Fruit fly (Drosophila melanogaster) whole organism, embryonic: Measurements from ENCODE around the gene cav.

Experiments used
- B-H1 ChIP-seq: fragments of 200-800 bp; sonication (Bioruptor generic); IDR thresholded peaks from 3 replicates; pipeline ENCODE4 v1.3.6; 2022; ENCODE audit warnings: missing biosample characterization, missing genetic modification characterization
- CG1024 ChIP-seq: fragments of 200-800 bp; sonication (Bioruptor generic); IDR thresholded peaks from 2 replicates; pipeline ENCODE4 v1.3.6; 2022; ENCODE audit warnings: missing biosample characterization, missing genetic modification characterization
- CG10366 ChIP-seq: fragments of 200-800 bp; sonication (Bioruptor generic); IDR thresholded peaks from 2 replicates; pipeline ENCODE4 v1.3.6; 2022; ENCODE audit warnings: missing biosample characterization, missing genetic modification characterization
- CG12299 ChIP-seq: fragments of 200-800 bp; sonication (Bioruptor generic); optimal IDR thresholded peaks from 2 replicates; lab custom pipeline; 2018; ENCODE audit warnings: missing biosample characterization, mild to moderate bottlenecking, missing genetic modification characterization
- CG12744 ChIP-seq: fragments of 200-800 bp; sonication (Bioruptor generic); optimal IDR thresholded peaks from 2 replicates; lab custom pipeline; 2016; ENCODE audit warnings: missing biosample characterization, missing genetic modification characterization
- CG13894 ChIP-seq: fragments of 200-800 bp; sonication (Bioruptor generic); optimal IDR thresholded peaks from 3 replicates; lab custom pipeline; 2018; ENCODE audit warnings: missing biosample characterization, mild to moderate bottlenecking, missing genetic modification characterization, moderate library complexity
- CG14965 ChIP-seq: fragments of 200-800 bp; sonication (Bioruptor generic); optimal IDR thresholded peaks from 2 replicates; lab custom pipeline; 2016; ENCODE audit warnings: missing biosample characterization, missing genetic modification characterization, borderline replicate concordance
- CG15073 ChIP-seq: fragments of 200-800 bp; sonication (Bioruptor generic); optimal IDR thresholded peaks from 2 replicates; lab custom pipeline; 2016; ENCODE audit warnings: missing biosample characterization, missing genetic modification characterization
- CG15269 ChIP-seq: fragments of 200-800 bp; sonication (Bioruptor generic); optimal IDR thresholded peaks from 2 replicates; lab custom pipeline; 2018; ENCODE audit warnings: missing biosample characterization, mild to moderate bottlenecking, missing genetic modification characterization, moderate library complexity
- CG1832 ChIP-seq: fragments of 200-800 bp; sonication (Bioruptor generic); optimal IDR thresholded peaks from 2 replicates; lab custom pipeline; 2017; ENCODE audit warnings: missing biosample characterization, mild to moderate bottlenecking, missing genetic modification characterization, inconsistent platforms
- CG18764 ChIP-seq: fragments of 200-800 bp; sonication (Bioruptor generic); optimal IDR thresholded peaks from 3 replicates; lab custom pipeline; 2016; ENCODE audit warnings: missing biosample characterization, missing genetic modification characterization
- CG2875 ChIP-seq: fragments of 200-800 bp; sonication (Bioruptor generic); optimal IDR thresholded peaks from 2 replicates; lab custom pipeline; 2017; ENCODE audit warnings: missing biosample characterization, mild to moderate bottlenecking, missing genetic modification characterization, missing genetic modification reagents
- CG31224 ChIP-seq: fragments of 200-800 bp; sonication (Bioruptor generic); IDR thresholded peaks from 2 replicates; pipeline ENCODE4 v1.3.6; 2022; ENCODE audit warnings: missing biosample characterization, missing genetic modification characterization
- CG32532 ChIP-seq: fragments of 200-800 bp; sonication (Bioruptor generic); IDR thresholded peaks from 2 replicates; pipeline ENCODE4 v1.3.6; 2022; ENCODE audit warnings: missing biosample characterization, missing genetic modification characterization
- CG33213 ChIP-seq: fragments of 200-800 bp; sonication (Bioruptor generic); optimal IDR thresholded peaks from 3 replicates; lab custom pipeline; 2016; ENCODE audit warnings: missing biosample characterization, missing genetic modification characterization
- CG43689 ChIP-seq: fragments of 200-800 bp; sonication (Bioruptor generic); IDR thresholded peaks from 2 replicates; pipeline ENCODE4 v1.3.6; 2022; ENCODE audit warnings: missing biosample characterization, missing genetic modification characterization
- CG4424 ChIP-seq: fragments of 200-800 bp; sonication (Bioruptor generic); optimal IDR thresholded peaks from 3 replicates; lab custom pipeline; 2016; ENCODE audit warnings: missing biosample characterization, missing genetic modification characterization
- CG4854 ChIP-seq: fragments of 200-800 bp; sonication (Bioruptor generic); optimal IDR thresholded peaks from 2 replicates; lab custom pipeline; 2016; ENCODE audit warnings: missing biosample characterization, missing genetic modification characterization, inconsistent platforms
- CG5245 ChIP-seq: fragments of 200-800 bp; sonication (Bioruptor generic); optimal IDR thresholded peaks from 3 replicates; lab custom pipeline; 2016; ENCODE audit warnings: missing biosample characterization, missing genetic modification characterization
- CG7357 ChIP-seq: fragments of 200-800 bp; sonication (Bioruptor generic); IDR thresholded peaks from 3 replicates; pipeline ENCODE4 v1.3.6; 2022; ENCODE audit warnings: missing biosample characterization, missing genetic modification characterization
- CG7839 ChIP-seq: fragments of 200-800 bp; sonication (Bioruptor generic); optimal IDR thresholded peaks from 3 replicates; lab custom pipeline; 2018; ENCODE audit warnings: missing biosample characterization, mild to moderate bottlenecking, missing genetic modification characterization, moderate library complexity
- CG9609 ChIP-seq: fragments of 200-800 bp; sonication (Bioruptor generic); optimal IDR thresholded peaks from 3 replicates; lab custom pipeline; 2016; ENCODE audit warnings: missing biosample characterization, missing genetic modification characterization
- CrebB ChIP-seq: fragments of 200-800 bp; sonication (Bioruptor generic); optimal IDR thresholded peaks from 3 replicates; lab custom pipeline; 2018; ENCODE audit warnings: missing biosample characterization, mild to moderate bottlenecking, missing genetic modification characterization
- Doc2 ChIP-seq: fragments of 200-800 bp; sonication (Bioruptor generic); IDR thresholded peaks from 2 replicates; pipeline ENCODE4 v1.3.6; 2022; ENCODE audit warnings: missing biosample characterization, missing genetic modification characterization
- Eip74EF ChIP-seq, 2 experiments: fragments of 200-800 bp in 1 of 2; fragments of >200 bp in 1 of 2; sonication (Bioruptor generic) in 1 of 2; optimal IDR thresholded peaks; 2 replicates each; lab custom pipeline; 2017 to 2019; ENCODE audit warnings: missing biosample characterization in 2 of 2, missing genetic modification characterization in 2 of 2, mild to moderate bottlenecking in 1 of 2, moderate library complexity in 1 of 2
- Hsf ChIP-seq: fragments of 200-800 bp; sonication (Bioruptor generic); optimal IDR thresholded peaks from 3 replicates; lab custom pipeline; 2016; ENCODE audit warnings: missing biosample characterization, missing genetic modification characterization
- Lpt ChIP-seq: fragments of >200 bp; optimal IDR thresholded peaks from 2 replicates; lab custom pipeline; 2018; ENCODE audit warnings: missing biosample characterization, missing genetic modification characterization
- MTF-1 ChIP-seq: fragments of 200-800 bp; sonication (Bioruptor generic); optimal IDR thresholded peaks from 2 replicates; lab custom pipeline; 2018; ENCODE audit warnings: missing biosample characterization, mild to moderate bottlenecking, missing genetic modification characterization, borderline replicate concordance
- Nf-YA ChIP-seq: fragments of 200-800 bp; sonication (Bioruptor generic); IDR thresholded peaks from 2 replicates; pipeline ENCODE4 v1.3.6; 2022; ENCODE audit warnings: missing biosample characterization, missing genetic modification characterization
- Taf1 ChIP-seq: fragments of 200-800 bp; sonication (Bioruptor generic); IDR thresholded peaks from 2 replicates; pipeline ENCODE4 v1.3.6; 2022; ENCODE audit warnings: missing biosample characterization, missing genetic modification characterization
- ato ChIP-seq: fragments of 200-800 bp; sonication (Bioruptor generic); IDR thresholded peaks from 2 replicates; pipeline ENCODE4 v1.3.6; 2022; ENCODE audit warnings: missing biosample characterization, missing genetic modification characterization; ENCODE audit not compliant: partially characterized antibody
- az2 ChIP-seq: fragments of 200-800 bp; sonication (Bioruptor generic); optimal IDR thresholded peaks from 3 replicates; lab custom pipeline; 2016; ENCODE audit warnings: missing biosample characterization, missing genetic modification characterization
- bigmax ChIP-seq: fragments of 200-800 bp; sonication (Bioruptor generic); optimal IDR thresholded peaks from 2 replicates; lab custom pipeline; 2018; ENCODE audit warnings: missing biosample characterization, mild to moderate bottlenecking, missing genetic modification characterization
- chif ChIP-seq, 2 experiments: fragments of 200-800 bp; sonication (Bioruptor generic); optimal IDR thresholded peaks; 3 replicates each; lab custom pipeline; 2016; ENCODE audit warnings: missing biosample characterization in 2 of 2, missing genetic modification characterization in 2 of 2
- dysf ChIP-seq: fragments of 200-800 bp; sonication (Bioruptor generic); IDR thresholded peaks from 3 replicates; pipeline ENCODE4 v1.3.6; 2022; ENCODE audit warnings: missing biosample characterization, missing genetic modification characterization
- emc ChIP-seq: fragments of 200-800 bp; sonication (Bioruptor generic); optimal IDR thresholded peaks from 2 replicates; lab custom pipeline; 2016; ENCODE audit warnings: missing biosample characterization, missing genetic modification characterization
- esg ChIP-seq: fragments of 200-800 bp; sonication (Bioruptor generic); conservative IDR thresholded peaks from 2 replicates; pipeline ENCODE4 v1.3.6; 2022; ENCODE audit warnings: missing biosample characterization, missing genetic modification characterization
- gem ChIP-seq: fragments of 200-800 bp; sonication (Bioruptor generic); optimal IDR thresholded peaks from 2 replicates; lab custom pipeline; 2019; ENCODE audit warnings: missing biosample characterization, mild to moderate bottlenecking, missing genetic modification characterization, moderate library complexity
- hb ChIP-seq: fragments of 200-800 bp; sonication (Bioruptor generic); IDR thresholded peaks from 3 replicates; pipeline ENCODE4 v1.3.6; 2022; ENCODE audit warnings: missing biosample characterization, missing genetic modification characterization; ENCODE audit not compliant: partially characterized antibody
- luna ChIP-seq: fragments of 200-800 bp; sonication (Bioruptor generic); optimal IDR thresholded peaks from 2 replicates; lab custom pipeline; 2016; ENCODE audit warnings: missing biosample characterization, missing genetic modification characterization
- maf-S ChIP-seq: fragments of 200-800 bp; sonication (Bioruptor generic); optimal IDR thresholded peaks from 2 replicates; lab custom pipeline; 2016; ENCODE audit warnings: missing biosample characterization, missing genetic modification characterization
- otp ChIP-seq: fragments of 200-800 bp; sonication (Bioruptor generic); IDR thresholded peaks from 3 replicates; pipeline ENCODE4, ENCODE4 v1.3.6; 2022; ENCODE audit warnings: missing biosample characterization, missing genetic modification characterization
- pros ChIP-seq: fragments of 200-800 bp; sonication (Bioruptor generic); optimal IDR thresholded peaks from 3 replicates; lab custom pipeline; 2019; ENCODE audit warnings: missing biosample characterization, mild to moderate bottlenecking, missing genetic modification characterization, moderate library complexity
- sd ChIP-seq: fragments of 200-800 bp; sonication (Bioruptor generic); optimal IDR thresholded peaks from 3 replicates; lab custom pipeline; 2018; ENCODE audit warnings: missing biosample characterization, mild to moderate bottlenecking, missing genetic modification characterization, moderate library complexity
- stc ChIP-seq: fragments of 200-800 bp; sonication (Bioruptor generic); IDR thresholded peaks from 2 replicates; pipeline ENCODE4 v1.3.6; 2022; ENCODE audit warnings: missing biosample characterization, missing genetic modification characterization
- tin ChIP-seq: fragments of 200-800 bp; sonication (Bioruptor generic); optimal IDR thresholded peaks from 3 replicates; lab custom pipeline; 2016; ENCODE audit warnings: missing biosample characterization, missing genetic modification characterization
- tll ChIP-seq, 2 experiments: fragments of 200-800 bp in 1 of 2; fragments of >200 bp in 1 of 2; sonication (Bioruptor generic) in 1 of 2; optimal IDR thresholded peaks; 2 replicates each; lab custom pipeline; 2017 to 2019; ENCODE audit warnings: missing biosample characterization in 2 of 2, missing genetic modification characterization in 2 of 2, mild to moderate bottlenecking in 1 of 2, moderate library complexity in 1 of 2
- toy ChIP-seq: fragments of 200-800 bp; sonication (Bioruptor generic); IDR thresholded peaks from 2 replicates; pipeline ENCODE4 v1.3.6; 2022; ENCODE audit warnings: missing biosample characterization, missing genetic modification characterization
- zen ChIP-seq: fragments of 200-800 bp; sonication (Bioruptor generic); optimal IDR thresholded peaks from 3 replicates; lab custom pipeline; 2018; ENCODE audit warnings: missing biosample characterization, mild to moderate bottlenecking, missing genetic modification characterization, moderate library complexity
- zf30C ChIP-seq: fragments of 200-800 bp; sonication (Bioruptor generic); optimal IDR thresholded peaks from 3 replicates; lab custom pipeline; 2018; ENCODE audit warnings: missing biosample characterization, mild to moderate bottlenecking, missing genetic modification characterization

Gene cav

DNA sequence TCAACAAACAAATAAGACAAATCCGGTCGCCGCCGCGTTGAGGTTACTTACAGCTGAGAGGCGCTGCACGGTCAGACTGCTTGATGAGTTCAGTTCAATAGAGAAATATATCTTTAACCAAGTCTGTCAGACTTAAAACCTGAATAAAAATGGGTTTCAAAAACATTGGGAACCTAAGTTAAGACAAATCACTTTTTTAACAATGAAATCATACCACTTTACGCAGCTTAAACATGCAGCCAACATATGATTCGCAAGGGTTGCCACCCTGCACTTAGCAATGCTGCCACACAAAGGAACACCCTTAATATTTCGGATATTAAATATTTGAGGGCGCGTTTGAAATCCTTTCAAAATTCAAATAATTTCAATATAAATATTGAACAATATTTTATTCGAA lies 32.3 kb upstream of the cav start, which contains the start of gene CG5515 (continued):
- TF ChIP-seq esg (GFP tag; lab: Robert Waterston, UW) (peak; percentile 87), CG14965 (GFP tag; lab: Kevin White, UChicago) (no peak), chif (GFP tag; optimal IDR thresholded peaks at IDR 0.05; lab: Kevin White, UChicago) (peak; percentile 73 to 79), CG13894 (tag; lab: Kevin White, UChicago) (no peak), hb (GFP tag; lab: Robert Waterston, UW) (peak; percentile 80), CG33213 (GFP tag; lab: Kevin White, UChicago) (peak; percentile 74), CG10366 (GFP tag; lab: Robert Waterston, UW) (peak; percentile 88), az2 (peak; percentile 63), Doc2 (peak; percentile 75), CG1832 (no peak), CG4424 (GFP tag; lab: Kevin White, UChicago) (peak; percentile 68), CG4854 (GFP tag; lab: Kevin White, UChicago) (peak; percentile 52), Eip74EF (GFP tag; optimal IDR thresholded peaks at IDR 0.05; lab: Kevin White, UChicago) (no peak), toy (GFP tag; lab: Robert Waterston, UW) (no peak), zen (tag; lab: Kevin White, UChicago) (peak; percentile 79), CG5245 (peak; percentile 32), sd (tag; lab: Kevin White, UChicago) (peak; percentile 50), CG9609 (GFP tag; lab: Kevin White, UChicago) (peak; percentile 88), CG2875 (GFP tag; lab: Kevin White, UChicago) (no peak), CG43689 (GFP tag; lab: Robert Waterston, UW) (no peak), CG12299 (peak; percentile 28), tin (GFP tag; lab: Kevin White, UChicago) (peak; percentile 72), stc (GFP tag; lab: Robert Waterston, UW) (peak; percentile 69), CG15073 (GFP tag; lab: Kevin White, UChicago) (no peak), CG32532 (GFP tag; lab: Robert Waterston, UW) (peak; percentile 84), otp (peak; percentile 29; the same call in 1 of the 3 replicates), CG18764 (GFP tag; lab: Kevin White, UChicago) (peak; percentile 95), CG7839 (tag; lab: Kevin White, UChicago) (peak; percentile 64), Nf-YA (peak; percentile 71; the same call in 1 of the 2 replicates), ato (GFP tag; lab: Robert Waterston, UW) (peak; percentile 43; the same call in 1 of the 2 replicates), maf-S (peak; percentile 65), pros (GFP tag; lab: Kevin White, UChicago) (no peak), bigmax (peak; percentile 67), Lpt (GFP tag; lab: Kevin White, UChicago) (no peak), CG7357 (peak; percentile 62; the same call in 1 of the 3 replicates), luna (GFP tag; lab: Kevin White, UChicago) (no peak), MTF-1 (GFP tag; lab: Kevin White, UChicago) (no peak), CG12744 (peak; percentile 50), gem (peak; percentile 92), Taf1 (GFP tag; lab: Robert Waterston, UW) (peak; percentile 64; the same call in 1 of the 2 replicates), CG1024 (GFP tag; lab: Robert Waterston, UW) (peak; percentile 51), tll (GFP tag; optimal IDR thresholded peaks at IDR 0.05; lab: Kevin White, UChicago) (no peak), CG15269 (tag; lab: Kevin White, UChicago) (peak; percentile 76), CrebB (tag; lab: Kevin White, UChicago) (peak; percentile 50), zf30C (GFP tag; lab: Kevin White, UChicago) (no peak), dysf (GFP tag; lab: Robert Waterston, UW) (peak; percentile 92), B-H1 (peak; percentile 61), emc (GFP tag; lab: Kevin White, UChicago) (peak; percentile 51), CG31224 (GFP tag; lab: Robert Waterston, UW) (peak; percentile 47; the same call in 1 of the 2 replicates), Hsf (GFP tag; lab: Kevin White, UChicago) (peak; percentile 90)
